Fruit fly (Drosophila melanogaster) S2 (cell line): ENCODE measurements around the gene ball.

ENCODE experiments used
- CG8478 ChIP-seq: fragments of >200 bp; optimal IDR thresholded peaks from 2 replicates; lab custom pipeline; 2018
- CTCF ChIP-seq, 2 experiments: fragments of >200 bp; optimal IDR thresholded peaks; 2 replicates each; lab custom pipeline; 2018

- TF ChIP-seq CG8478 (lab: Kevin White, UChicago) (no peak), CTCF (optimal IDR thresholded peaks at IDR 0.05; lab: Kevin White, UChicago) (no peak)
Measured at dm6 chr3R:26853699-26854098, 12.9 kb downstream of the ball start.
